Worm (Caenorhabditis elegans) whole organism, midembryonic: Measurements from ENCODE around the gene lgc-10.

Experiments
- T22C8.4 ChIP-seq: fragments of 200-800 bp; sonication (Bioruptor generic); IDR thresholded peaks from 2 replicates; pipeline ENCODE4 v1.3.6; 2022; ENCODE audit warnings: missing genetic modification characterization, missing compliant biosample characterization
- cog-1 ChIP-seq: sonication (generic microtip); optimal IDR thresholded peaks from 2 replicates; lab custom pipeline; 2016; ENCODE audit warnings: missing genetic modification characterization, missing compliant biosample characterization
- flt-1 ChIP-seq: fragments of 200-800 bp; sonication (Bioruptor generic); IDR thresholded peaks from 2 replicates; pipeline ENCODE4 v1.3.6; 2022; ENCODE audit warnings: missing genetic modification characterization, missing compliant biosample characterization
- klf-2 ChIP-seq: fragments of 200-800 bp; sonication (Bioruptor generic); conservative IDR thresholded peaks from 2 replicates; pipeline ENCODE4 v1.3.6; 2022; ENCODE audit warnings: missing genetic modification reagents, missing genetic modification characterization, missing compliant biosample characterization
- med-1 ChIP-seq: sonication (generic microtip); optimal IDR thresholded peaks from 2 replicates; lab custom pipeline; 2017; ENCODE audit warnings: missing genetic modification characterization, mild to moderate bottlenecking, missing compliant biosample characterization, antibody characterized with exemption, missing genetic modification reagents; ENCODE audit not compliant: insufficient read depth
- ref-1 ChIP-seq: fragments of 200-800 bp; sonication (Bioruptor generic); conservative IDR thresholded peaks from 2 replicates; pipeline ENCODE4 v1.3.6; 2022; ENCODE audit warnings: missing genetic modification reagents, missing genetic modification characterization, missing compliant biosample characterization
- tab-1 ChIP-seq: fragments of 200-800 bp; sonication (Bioruptor generic); IDR thresholded peaks from 2 replicates; pipeline ENCODE4 v1.3.6; 2022; ENCODE audit warnings: missing genetic modification characterization, missing compliant biosample characterization
- ztf-23 ChIP-seq: fragments of 200-800 bp; sonication (Bioruptor generic); IDR thresholded peaks from 2 replicates; pipeline ENCODE4 v1.3.6; 2022; ENCODE audit warnings: missing genetic modification reagents, missing genetic modification characterization, missing compliant biosample characterization
- ztf-29 ChIP-seq: fragments of 200-800 bp; sonication (Bioruptor generic); IDR thresholded peaks from 2 replicates; pipeline ENCODE4 v1.3.6; 2022; ENCODE audit warnings: missing genetic modification reagents, missing genetic modification characterization, missing compliant biosample characterization

Gene lgc-10

ce11 chrIV:6416553-6416952, 40.8 kb downstream of the lgc-10 start, which contains the start of gene Y73B6BL.22:
Y73B6BL.22 (minus strand) TSS chrIV:6416653.
- TF ChIP-seq ztf-29 = no peak

ce11 chrIV:6415149-6415548, 42.2 kb downstream of the lgc-10 start, which contains the start of gene exos-2:
exos-2 (plus strand) TSS chrIV:6415478.
- TF ChIP-seq tab-1 (GFP tag; lab: Robert Waterston, UW) = no peak
- no peak for TF ChIP-seq ref-1 (GFP tag; lab: Robert Waterston, UW)
- TF ChIP-seq T22C8.4 (GFP tag; lab: Robert Waterston, UW) = no peak
- TF ChIP-seq cog-1 = peak; percentile 6
- no peak for TF ChIP-seq klf-2 (GFP tag; lab: Robert Waterston, UW)

ce11 chrIV:6413482-6413881, 43.9 kb downstream of the lgc-10 start, which contains the start of gene nlp-71:
nlp-71 (minus strand) TSS chrIV:6413582.
- TF ChIP-seq cog-1 (no peak), med-1 (GFP tag; lab: Kevin White, UChicago) (no peak), ztf-23 (GFP tag; lab: Robert Waterston, UW) (no peak), T22C8.4 (GFP tag; lab: Robert Waterston, UW) (no peak), tab-1 (GFP tag; lab: Robert Waterston, UW) (no peak), klf-2 (GFP tag; lab: Robert Waterston, UW) (no peak), ztf-29 (no peak), flt-1 (no peak), ref-1 (GFP tag; lab: Robert Waterston, UW) (no peak)

ce11 chrIV:6404871-6405270, 52.5 kb downstream of the lgc-10 start, which contains the start of gene srv-13:
srv-13 (plus strand) TSS chrIV:6405171.
- TF ChIP-seq klf-2 (GFP tag; lab: Robert Waterston, UW) = no peak
- no peak for TF ChIP-seq cog-1
- TF ChIP-seq ztf-23 (GFP tag; lab: Robert Waterston, UW) = no peak
- TF ChIP-seq T22C8.4 (GFP tag; lab: Robert Waterston, UW) = no peak
- no peak for TF ChIP-seq tab-1 (GFP tag; lab: Robert Waterston, UW)
- TF ChIP-seq ref-1 (GFP tag; lab: Robert Waterston, UW) = no peak
- TF ChIP-seq med-1 (GFP tag; lab: Kevin White, UChicago) = no peak
- no peak for TF ChIP-seq ztf-29
- TF ChIP-seq flt-1 = no peak

- TF ChIP-seq T22C8.4 (GFP tag; lab: Robert Waterston, UW) (no peak), med-1 (GFP tag; lab: Kevin White, UChicago) (no peak), ref-1 (GFP tag; lab: Robert Waterston, UW) (no peak), ztf-23 (GFP tag; lab: Robert Waterston, UW) (no peak), ztf-29 (no peak), flt-1 (no peak), klf-2 (GFP tag; lab: Robert Waterston, UW) (no peak), tab-1 (GFP tag; lab: Robert Waterston, UW) (no peak), cog-1 (no peak)
Observed at ce11 chrIV:6403399-6403798, 54.0 kb downstream of the lgc-10 start.

ce11 chrIV:6402386-6402905, 54.9 kb downstream of the lgc-10 start, which contains the start of gene sfrp-1:
sfrp-1 (minus strand) TSS chrIV:6402436.
- TF ChIP-seq ztf-29 (no peak), ztf-23 (GFP tag; lab: Robert Waterston, UW) (no peak), T22C8.4 (GFP tag; lab: Robert Waterston, UW) (no peak), ref-1 (GFP tag; lab: Robert Waterston, UW) (no peak), med-1 (GFP tag; lab: Kevin White, UChicago) (no peak), tab-1 (GFP tag; lab: Robert Waterston, UW) (no peak), flt-1 (no peak), klf-2 (GFP tag; lab: Robert Waterston, UW) (no peak), cog-1 (no peak)
